Worm (Caenorhabditis elegans): ENCODE data around the gene str-253.
"Not testable (repeated sequence)": the region's sequence is repeated elsewhere in the genome, so short reads cannot be mapped to it uniquely, and the experiment has no call there.

The str-253 gene

ce11 chrV:2260660-2261059 is 6.3 kb upstream of the str-253 start, which contains the start of gene F41B5.12:
Gene F41B5.12, plus strand, starts transcription at chrV:2260960.
- no peak for TF ChIP-seq hlh-6 (tag; optimal IDR thresholded peaks at IDR 0.05)
- no peak for TF ChIP-seq elt-2 (tag; optimal IDR thresholded peaks at IDR 0.05)
- TF ChIP-seq fkh-6 (tag; optimal IDR thresholded peaks at IDR 0.05) = no peak
- TF ChIP-seq ahr-1 (tag; optimal IDR thresholded peaks at IDR 0.05) = no peak
- no peak for TF ChIP-seq ref-2 (tag; optimal IDR thresholded peaks at IDR 0.05)
- TF ChIP-seq ceh-45 (GFP tag; IDR thresholded peaks at IDR 0.05) = no peak
- no peak for TF ChIP-seq pat-9 (tag; optimal IDR thresholded peaks at IDR 0.05)
- TF ChIP-seq ceh-14 (tag; optimal IDR thresholded peaks at IDR 0.05) = no peak
- TF ChIP-seq pax-1 (tag; optimal IDR thresholded peaks at IDR 0.05) = no peak
- no peak for TF ChIP-seq pha-4 (tag; optimal IDR thresholded peaks at IDR 0.05)
- no peak for TF ChIP-seq sox-4 (tag; optimal IDR thresholded peaks at IDR 0.05)
- no peak for TF ChIP-seq unc-42 (tag; optimal IDR thresholded peaks at IDR 0.05)
- no peak for TF ChIP-seq tbx-2 (tag; optimal IDR thresholded peaks at IDR 0.05)

ce11 chrV:2259750-2260149 is 5.3 kb upstream of the str-253 start, which contains the start of gene nhr-182:
Gene nhr-182, minus strand, starts transcription at chrV:2259927.
- TF ChIP-seq ceh-22 (tag; optimal IDR thresholded peaks at IDR 0.05) = no peak
- TF ChIP-seq pax-1 (tag; optimal IDR thresholded peaks at IDR 0.05) = no peak
- TF ChIP-seq sox-2 (GFP tag; IDR thresholded peaks at IDR 0.05) = no peak
- TF ChIP-seq ceh-18 (tag; optimal IDR thresholded peaks at IDR 0.05) = no peak
- TF ChIP-seq npax-4 (tag; optimal IDR thresholded peaks at IDR 0.05) = no peak
- TF ChIP-seq pqm-1 (tag; optimal IDR thresholded peaks at IDR 0.05) = no peak
- TF ChIP-seq ceh-34 (tag; optimal IDR thresholded peaks at IDR 0.05) = no peak
- no peak for TF ChIP-seq odd-2 (tag; optimal IDR thresholded peaks at IDR 0.05)
- TF ChIP-seq nfya-1 (tag; optimal IDR thresholded peaks at IDR 0.05) = no peak
- TF ChIP-seq eyg-1 (tag; optimal IDR thresholded peaks at IDR 0.05) = no peak
- no peak for TF ChIP-seq ceh-9 (tag; optimal IDR thresholded peaks at IDR 0.05)
- TF ChIP-seq ceh-19 (GFP tag; optimal IDR thresholded peaks at IDR 0.05) = no peak
- TF ChIP-seq ceh-14 (tag; optimal IDR thresholded peaks at IDR 0.05) = no peak
- no peak for TF ChIP-seq ref-2 (tag; optimal IDR thresholded peaks at IDR 0.05)
- no peak for TF ChIP-seq ztf-16 (tag; optimal IDR thresholded peaks at IDR 0.05)
- no peak for TF ChIP-seq tbx-2 (tag; optimal IDR thresholded peaks at IDR 0.05)
- no peak for TF ChIP-seq ceh-2 (tag; optimal IDR thresholded peaks at IDR 0.05)
- no peak for TF ChIP-seq sox-4 (tag; optimal IDR thresholded peaks at IDR 0.05)
- TF ChIP-seq lim-6 (tag; optimal IDR thresholded peaks at IDR 0.05) = no peak
- TF ChIP-seq ceh-31 (tag; optimal IDR thresholded peaks at IDR 0.05) = no peak

- TF ChIP-seq hlh-15 (tag; optimal IDR thresholded peaks at IDR 0.05); unc-3 (GFP tag; conservative IDR thresholded peaks at IDR 0.05); unc-3 (tag; optimal IDR thresholded peaks at IDR 0.05); npax-4 (tag; optimal IDR thresholded peaks at IDR 0.05): not testable (repeated sequence)
Measured at ce11 chrV:2255191-2255590, 788 bp upstream of the str-253 start, which contains the start of gene F41B5.1. Gene F41B5.1, plus strand, starts transcription at chrV:2255533.

ce11 chrV:2251774-2252173 is 2.6 kb downstream of the str-253 start:
- TF ChIP-seq zip-5 (tag; optimal IDR thresholded peaks at IDR 0.05) = no peak
- no peak for TF ChIP-seq nhr-232 (tag; optimal IDR thresholded peaks at IDR 0.05)
- TF ChIP-seq ceh-9 (tag; optimal IDR thresholded peaks at IDR 0.05) = no peak
- TF ChIP-seq unc-86 (tag; optimal IDR thresholded peaks at IDR 0.05) = no peak
- TF ChIP-seq ceh-30 (tag; optimal IDR thresholded peaks at IDR 0.05) = no peak
- TF ChIP-seq ahr-1 (tag; optimal IDR thresholded peaks at IDR 0.05) = no peak
- no peak for TF ChIP-seq elt-4 (tag; optimal IDR thresholded peaks at IDR 0.05)
- no peak for TF ChIP-seq F13H6.1 (tag; optimal IDR thresholded peaks at IDR 0.05)
- TF ChIP-seq che-1 (tag; optimal IDR thresholded peaks at IDR 0.05) = no peak
- no peak for TF ChIP-seq tbx-7 (tag; optimal IDR thresholded peaks at IDR 0.05)
- no peak for TF ChIP-seq ztf-16 (tag; optimal IDR thresholded peaks at IDR 0.05)
- TF ChIP-seq dve-1 (tag; optimal IDR thresholded peaks at IDR 0.05) = no peak
- no peak for TF ChIP-seq ceh-18 (tag; optimal IDR thresholded peaks at IDR 0.05)
- no peak for TF ChIP-seq nhr-11 (tag; optimal IDR thresholded peaks at IDR 0.05)
- TF ChIP-seq pros-1 (tag; optimal IDR thresholded peaks at IDR 0.05) = no peak
